Fruit fly (Drosophila melanogaster) whole organism, embryonic: Measurements from ENCODE around the gene CG4570.

Experiments used
- Bdp1 ChIP-seq: fragments of 200-800 bp; sonication (Bioruptor generic); optimal IDR thresholded peaks from 3 replicates; lab custom pipeline; 2016; ENCODE audit warnings: missing biosample characterization, missing genetic modification characterization
- CG10543 ChIP-seq: fragments of 200-800 bp; sonication (Bioruptor generic); optimal IDR thresholded peaks from 3 replicates; lab custom pipeline; 2017; ENCODE audit warnings: missing biosample characterization, mild to moderate bottlenecking, missing genetic modification characterization, moderate library complexity
- CG11247 ChIP-seq: fragments of 200-800 bp; sonication (Bioruptor generic); IDR thresholded peaks from 2 replicates; pipeline ENCODE4 v1.3.6; 2022; ENCODE audit warnings: missing biosample characterization, missing genetic modification characterization
- CG12219 ChIP-seq: fragments of 200-800 bp; sonication (Bioruptor generic); optimal IDR thresholded peaks from 3 replicates; lab custom pipeline; 2018; ENCODE audit warnings: missing biosample characterization, mild to moderate bottlenecking, missing genetic modification characterization
- CG12659 ChIP-seq: fragments of 200-800 bp; sonication (Bioruptor generic); optimal IDR thresholded peaks from 3 replicates; lab custom pipeline; 2017; ENCODE audit warnings: mild to moderate bottlenecking, missing biosample characterization, missing genetic modification reagents, missing genetic modification characterization
- CG14667 ChIP-seq: fragments of 200-800 bp; sonication (Bioruptor generic); IDR thresholded peaks from 2 replicates; pipeline ENCODE4 v1.3.6; 2022; ENCODE audit warnings: missing biosample characterization, missing genetic modification characterization
- CG15073 ChIP-seq: fragments of 200-800 bp; sonication (Bioruptor generic); optimal IDR thresholded peaks from 2 replicates; lab custom pipeline; 2016; ENCODE audit warnings: missing biosample characterization, missing genetic modification characterization
- CG16863 ChIP-seq: fragments of 200-800 bp; sonication (Bioruptor generic); optimal IDR thresholded peaks from 3 replicates; lab custom pipeline; 2016; ENCODE audit warnings: missing biosample characterization, missing genetic modification characterization
- CG1832 ChIP-seq: fragments of 200-800 bp; sonication (Bioruptor generic); optimal IDR thresholded peaks from 2 replicates; lab custom pipeline; 2017; ENCODE audit warnings: missing biosample characterization, mild to moderate bottlenecking, missing genetic modification characterization, inconsistent platforms
- CG18599 ChIP-seq: fragments of 200-800 bp; sonication (Bioruptor generic); optimal IDR thresholded peaks from 3 replicates; lab custom pipeline; 2017; ENCODE audit warnings: missing biosample characterization, missing genetic modification characterization, mild to moderate bottlenecking, moderate library complexity, missing genetic modification reagents
- CG18619 ChIP-seq: fragments of 200-800 bp; sonication (Bioruptor generic); optimal IDR thresholded peaks from 3 replicates; lab custom pipeline; 2017; ENCODE audit warnings: missing biosample characterization, mild to moderate bottlenecking, missing genetic modification characterization
- CG30020 ChIP-seq: fragments of 200-800 bp; optimal IDR thresholded peaks from 2 replicates; lab custom pipeline; 2019; ENCODE audit warnings: missing biosample characterization, mild to moderate bottlenecking, missing genetic modification characterization, moderate library complexity
- CG30431 ChIP-seq: fragments of 200-800 bp; sonication (Bioruptor generic); optimal IDR thresholded peaks from 2 replicates; lab custom pipeline; 2017; ENCODE audit warnings: missing biosample characterization, missing genetic modification characterization
- CG31224 ChIP-seq: fragments of 200-800 bp; sonication (Bioruptor generic); IDR thresholded peaks from 2 replicates; pipeline ENCODE4 v1.3.6; 2022; ENCODE audit warnings: missing biosample characterization, missing genetic modification characterization
- CG31365 ChIP-seq: fragments of 200-800 bp; sonication (Bioruptor generic); optimal IDR thresholded peaks from 2 replicates; lab custom pipeline; 2018; ENCODE audit warnings: missing biosample characterization, mild to moderate bottlenecking, missing genetic modification characterization
- CG31441 ChIP-seq: fragments of 200-800 bp; sonication (Bioruptor generic); IDR thresholded peaks from 2 replicates; pipeline ENCODE4 v1.3.6; 2022; ENCODE audit warnings: missing biosample characterization, missing genetic modification characterization
- CG4360 ChIP-seq: fragments of 200-800 bp; sonication (Bioruptor generic); IDR thresholded peaks from 2 replicates; pipeline ENCODE4 v1.3.6; 2022; ENCODE audit warnings: missing biosample characterization, missing genetic modification characterization
- CG6683 ChIP-seq: fragments of 200-800 bp; sonication (Bioruptor generic); optimal IDR thresholded peaks from 2 replicates; lab custom pipeline; 2017; ENCODE audit warnings: missing biosample characterization, mild to moderate bottlenecking, missing genetic modification characterization, missing genetic modification reagents
- CG8924 ChIP-seq: fragments of 200-800 bp; optimal IDR thresholded peaks from 3 replicates; lab custom pipeline; 2019; ENCODE audit warnings: missing biosample characterization, mild to moderate bottlenecking, missing genetic modification characterization, moderate library complexity
- CkIIα-i1 ChIP-seq: fragments of 200-800 bp; sonication (Bioruptor generic); IDR thresholded peaks from 2 replicates; pipeline ENCODE4 v1.3.6; 2022; ENCODE audit warnings: missing biosample characterization, missing genetic modification characterization
- Dad ChIP-seq: fragments of 200-800 bp; sonication (Bioruptor generic); optimal IDR thresholded peaks from 3 replicates; lab custom pipeline; 2016; ENCODE audit warnings: missing biosample characterization, missing genetic modification characterization
- Doc2 ChIP-seq: fragments of 200-800 bp; sonication (Bioruptor generic); IDR thresholded peaks from 2 replicates; pipeline ENCODE4 v1.3.6; 2022; ENCODE audit warnings: missing biosample characterization, missing genetic modification characterization
- Fer2 ChIP-seq: fragments of 200-800 bp; sonication (Bioruptor generic); optimal IDR thresholded peaks from 2 replicates; lab custom pipeline; 2018; ENCODE audit warnings: missing biosample characterization, mild to moderate bottlenecking, missing genetic modification characterization, moderate library complexity
- Hmx ChIP-seq: fragments of 200-800 bp; sonication (Bioruptor generic); optimal IDR thresholded peaks from 2 replicates; lab custom pipeline; 2016; ENCODE audit warnings: missing biosample characterization, missing genetic modification characterization
- Hr39 ChIP-seq: fragments of >200 bp; optimal IDR thresholded peaks from 2 replicates; lab custom pipeline; 2017
- Kr ChIP-seq: fragments of 200-800 bp; sonication (Bioruptor generic); optimal IDR thresholded peaks from 2 replicates; lab custom pipeline; 2017; ENCODE audit warnings: missing biosample characterization, mild to moderate bottlenecking, missing genetic modification characterization
- Neu2 ChIP-seq: fragments of 200-800 bp; sonication (Bioruptor generic); optimal IDR thresholded peaks from 3 replicates; lab custom pipeline; 2016; ENCODE audit warnings: missing biosample characterization, missing genetic modification characterization, borderline replicate concordance
- PHDP ChIP-seq: fragments of 200-800 bp; sonication (Bioruptor generic); optimal IDR thresholded peaks from 3 replicates; lab custom pipeline; 2018; ENCODE audit warnings: missing biosample characterization, mild to moderate bottlenecking, missing genetic modification characterization, moderate library complexity
- Sox102F ChIP-seq: fragments of 200-800 bp; sonication (Bioruptor generic); optimal IDR thresholded peaks from 2 replicates; lab custom pipeline; 2018; ENCODE audit warnings: missing biosample characterization, mild to moderate bottlenecking, missing genetic modification characterization, moderate library complexity
- Sry-β ChIP-seq: fragments of 200-800 bp; sonication (Bioruptor generic); optimal IDR thresholded peaks from 2 replicates; lab custom pipeline; 2018; ENCODE audit warnings: missing biosample characterization, mild to moderate bottlenecking, missing genetic modification characterization, moderate library complexity
- Sry-δ ChIP-seq: fragments of 200-800 bp; sonication (Bioruptor generic); optimal IDR thresholded peaks from 2 replicates; lab custom pipeline; 2016; ENCODE audit warnings: missing biosample characterization, missing genetic modification characterization
- ap ChIP-seq: fragments of 200-800 bp; sonication (Bioruptor generic); IDR thresholded peaks from 2 replicates; pipeline ENCODE4 v1.3.6; 2022; ENCODE audit warnings: missing biosample characterization, missing genetic modification characterization
- chm ChIP-seq: fragments of 200-800 bp; sonication (Bioruptor generic); IDR thresholded peaks from 2 replicates; pipeline ENCODE4 v1.3.6; 2022; ENCODE audit warnings: missing biosample characterization, missing genetic modification characterization
- cwo ChIP-seq: fragments of 200-800 bp; sonication (Bioruptor generic); optimal IDR thresholded peaks from 3 replicates; lab custom pipeline; 2017; ENCODE audit warnings: missing biosample characterization, missing genetic modification characterization, mild to moderate bottlenecking, moderate library complexity, missing genetic modification reagents
- fd3F ChIP-seq: fragments of 200-800 bp; sonication (Bioruptor generic); optimal IDR thresholded peaks from 2 replicates; lab custom pipeline; 2018; ENCODE audit warnings: missing biosample characterization, mild to moderate bottlenecking, missing genetic modification characterization, moderate library complexity
- gce ChIP-seq: fragments of 200-800 bp; sonication (Bioruptor generic); IDR thresholded peaks from 3 replicates; pipeline ENCODE4 v1.3.6; 2022; ENCODE audit warnings: missing biosample characterization, missing genetic modification characterization
- gfzf ChIP-seq: fragments of 200-800 bp; sonication (Bioruptor generic); optimal IDR thresholded peaks from 2 replicates; lab custom pipeline; 2016; ENCODE audit warnings: missing biosample characterization, mild to moderate bottlenecking, missing genetic modification characterization, moderate library complexity
- lola ChIP-seq, 3 experiments: fragments of >200 bp in 2 of 3; fragments of 200-800 bp in 1 of 3; sonication (Bioruptor generic) in 1 of 3; optimal IDR thresholded peaks; 2 replicates each; lab custom pipeline; 2017 to 2019; ENCODE audit warnings: missing biosample characterization in 3 of 3, missing genetic modification characterization in 3 of 3, mild to moderate bottlenecking in 1 of 3, moderate library complexity in 1 of 3
- mld ChIP-seq: fragments of 200-800 bp; sonication (Bioruptor generic); IDR thresholded peaks from 3 replicates; pipeline ENCODE4 v1.3.6; 2022; ENCODE audit warnings: missing biosample characterization, missing genetic modification characterization; ENCODE audit not compliant: partially characterized antibody
- nerfin-2 ChIP-seq: fragments of 200-800 bp; sonication (Bioruptor generic); IDR thresholded peaks from 2 replicates; pipeline ENCODE4 v1.3.6; 2022; ENCODE audit warnings: missing biosample characterization, missing genetic modification characterization; ENCODE audit not compliant: partially characterized antibody
- oc ChIP-seq: fragments of 200-800 bp; sonication (Bioruptor generic); optimal IDR thresholded peaks from 2 replicates; lab custom pipeline; 2018; ENCODE audit warnings: missing biosample characterization, mild to moderate bottlenecking, missing genetic modification characterization, moderate library complexity
- odd ChIP-seq: fragments of 200-800 bp; sonication (Bioruptor generic); optimal IDR thresholded peaks from 2 replicates; lab custom pipeline; 2017; ENCODE audit warnings: missing biosample characterization, mild to moderate bottlenecking, missing genetic modification characterization
- otp ChIP-seq: fragments of 200-800 bp; sonication (Bioruptor generic); IDR thresholded peaks from 3 replicates; pipeline ENCODE4, ENCODE4 v1.3.6; 2022; ENCODE audit warnings: missing biosample characterization, missing genetic modification characterization
- pb ChIP-seq: fragments of 200-800 bp; sonication (Bioruptor generic); optimal IDR thresholded peaks from 3 replicates; lab custom pipeline; 2016; ENCODE audit warnings: missing biosample characterization, missing genetic modification characterization
- pfk ChIP-seq: fragments of 200-800 bp; sonication (Bioruptor generic); optimal IDR thresholded peaks from 2 replicates; lab custom pipeline; 2018; ENCODE audit warnings: missing biosample characterization, mild to moderate bottlenecking, missing genetic modification characterization, moderate library complexity
- sob ChIP-seq: fragments of 200-800 bp; sonication (Bioruptor generic); IDR thresholded peaks from 2 replicates; pipeline ENCODE4 v1.3.6; 2022; ENCODE audit warnings: missing biosample characterization, missing genetic modification characterization
- tap ChIP-seq: fragments of 200-800 bp; optimal IDR thresholded peaks from 3 replicates; lab custom pipeline; 2019; ENCODE audit warnings: missing biosample characterization, mild to moderate bottlenecking, missing genetic modification characterization, moderate library complexity
- twi ChIP-seq: fragments of 200-800 bp; optimal IDR thresholded peaks from 2 replicates; lab custom pipeline; 2019; ENCODE audit warnings: missing biosample characterization, mild to moderate bottlenecking, missing genetic modification characterization, moderate library complexity

Gene CG4570

dm6 chr3R:10875515-10876434 is 19.2 kb downstream of the CG4570 start, which contains the start of gene Sodh2 (continued):
- TF ChIP-seq CG30431 (no peak), gfzf (GFP tag; lab: Kevin White, UChicago) (no peak), CG31441 (peak; percentile 87), CG15073 (GFP tag; lab: Kevin White, UChicago) (peak; percentile 47), Kr (GFP tag; lab: Kevin White, UChicago) (no peak), CG31224 (GFP tag; lab: Robert Waterston, UW) (peak; percentile 23; the same call in 1 of the 2 replicates), cwo (GFP tag; lab: Kevin White, UChicago) (peak; percentile 87), Sox102F (GFP tag; lab: Kevin White, UChicago) (peak; percentile 69), ap (peak; percentile 32; the same call in 1 of the 2 replicates), CG10543 (GFP tag; lab: Kevin White, UChicago) (peak; percentile 93), nerfin-2 (GFP tag; lab: Robert Waterston, UW) (no peak), CG16863 (GFP tag; lab: Kevin White, UChicago) (peak; percentile 30), Neu2 (GFP tag; lab: Kevin White, UChicago) (no peak), oc (tag; lab: Kevin White, UChicago) (peak; percentile 42), Dad (GFP tag; lab: Kevin White, UChicago) (peak; percentile 24), pfk (GFP tag; lab: Kevin White, UChicago) (peak; percentile 62), CG12659 (GFP tag; lab: Kevin White, UChicago) (peak; percentile 85), CG30020 (peak; percentile 40), CG12219 (peak; percentile 50), CG11247 (GFP tag; lab: Robert Waterston, UW) (peak; percentile 82), Sry-β (peak; percentile 44), CG18619 (GFP tag; lab: Kevin White, UChicago) (peak; percentile 81), CG31365 (peak; percentile 70), Hmx (no peak), gce (GFP tag; lab: Robert Waterston, UW) (peak; percentile 42; the same call in 1 of the 3 replicates), fd3F (GFP tag; lab: Kevin White, UChicago) (peak; percentile 48), mld (no peak), twi (tag; lab: Kevin White, UChicago) (peak; percentile 5), CG18599 (GFP tag; lab: Kevin White, UChicago) (peak; percentile 95), CG8924 (tag; lab: Kevin White, UChicago) (peak; percentile 89), Bdp1 (GFP tag; lab: Kevin White, UChicago) (peak; percentile 27), sob (GFP tag; lab: Robert Waterston, UW) (peak; percentile 81), tap (tag; lab: Kevin White, UChicago) (peak; percentile 79), pb (GFP tag; lab: Kevin White, UChicago) (peak; percentile 19), CG6683 (GFP tag; lab: Kevin White, UChicago) (peak; percentile 75), CG1832 (GFP tag; lab: Kevin White, UChicago) (no peak), lola (GFP tag; optimal IDR thresholded peaks at IDR 0.05; lab: Kevin White, UChicago) (peak in 1 of 3 experiments; percentile 43), odd (peak; percentile 85), Doc2 (GFP tag; lab: Robert Waterston, UW) (no peak), chm (GFP tag; lab: Robert Waterston, UW) (peak; percentile 61; the same call in 1 of the 2 replicates), PHDP (tag; lab: Kevin White, UChicago) (peak; percentile 79), otp (GFP tag; lab: Robert Waterston, UW) (peak; percentile 37; the same call in 1 of the 3 replicates), CkIIα-i1 (GFP tag; lab: Robert Waterston, UW) (no peak), Hr39 (lab: Kevin White, UChicago) (no peak), Sry-δ (GFP tag; lab: Kevin White, UChicago) (no peak), Fer2 (tag; lab: Kevin White, UChicago) (peak; percentile 31), CG14667 (GFP tag; lab: Robert Waterston, UW) (peak; percentile 53), CG4360 (GFP tag; lab: Robert Waterston, UW) (no peak)
